Worm (Caenorhabditis elegans) whole organism, midembryonic: Measurements from ENCODE around the gene osta-2.
"Not testable (repeated sequence)": the region's sequence is repeated elsewhere in the genome, so short reads cannot be mapped to it uniquely, and the experiment has no call there.

ENCODE experiments used
- T22C8.4 ChIP-seq: fragments of 200-800 bp; sonication (Bioruptor generic); IDR thresholded peaks from 2 replicates; pipeline ENCODE4 v1.3.6; 2022; ENCODE audit warnings: missing genetic modification characterization, missing compliant biosample characterization
- cog-1 ChIP-seq: sonication (generic microtip); optimal IDR thresholded peaks from 2 replicates; lab custom pipeline; 2016; ENCODE audit warnings: missing genetic modification characterization, missing compliant biosample characterization
- flt-1 ChIP-seq: fragments of 200-800 bp; sonication (Bioruptor generic); IDR thresholded peaks from 2 replicates; pipeline ENCODE4 v1.3.6; 2022; ENCODE audit warnings: missing genetic modification characterization, missing compliant biosample characterization
- klf-2 ChIP-seq: fragments of 200-800 bp; sonication (Bioruptor generic); conservative IDR thresholded peaks from 2 replicates; pipeline ENCODE4 v1.3.6; 2022; ENCODE audit warnings: missing genetic modification reagents, missing genetic modification characterization, missing compliant biosample characterization
- med-1 ChIP-seq: sonication (generic microtip); optimal IDR thresholded peaks from 2 replicates; lab custom pipeline; 2017; ENCODE audit warnings: missing genetic modification characterization, mild to moderate bottlenecking, missing compliant biosample characterization, antibody characterized with exemption, missing genetic modification reagents; ENCODE audit not compliant: insufficient read depth
- ref-1 ChIP-seq: fragments of 200-800 bp; sonication (Bioruptor generic); conservative IDR thresholded peaks from 2 replicates; pipeline ENCODE4 v1.3.6; 2022; ENCODE audit warnings: missing genetic modification reagents, missing genetic modification characterization, missing compliant biosample characterization
- tab-1 ChIP-seq: fragments of 200-800 bp; sonication (Bioruptor generic); IDR thresholded peaks from 2 replicates; pipeline ENCODE4 v1.3.6; 2022; ENCODE audit warnings: missing genetic modification characterization, missing compliant biosample characterization
- ztf-23 ChIP-seq: fragments of 200-800 bp; sonication (Bioruptor generic); IDR thresholded peaks from 2 replicates; pipeline ENCODE4 v1.3.6; 2022; ENCODE audit warnings: missing genetic modification reagents, missing genetic modification characterization, missing compliant biosample characterization
- ztf-29 ChIP-seq: fragments of 200-800 bp; sonication (Bioruptor generic); IDR thresholded peaks from 2 replicates; pipeline ENCODE4 v1.3.6; 2022; ENCODE audit warnings: missing genetic modification reagents, missing genetic modification characterization, missing compliant biosample characterization

Gene osta-2

ce11 chrII:5742767-5743166 lies 35.3 kb downstream of the osta-2 start:
- no peak for TF ChIP-seq cog-1 (tag; lab: Kevin White, UChicago)
- no peak for TF ChIP-seq med-1 (GFP tag; lab: Kevin White, UChicago)
- no peak for TF ChIP-seq tab-1 (GFP tag; lab: Robert Waterston, UW)
- TF ChIP-seq T22C8.4 (GFP tag; lab: Robert Waterston, UW): no peak
- no peak for TF ChIP-seq klf-2
- TF ChIP-seq ztf-23: no peak
- TF ChIP-seq flt-1 (GFP tag; lab: Robert Waterston, UW): no peak
- TF ChIP-seq ztf-29 (GFP tag; lab: Robert Waterston, UW): no peak
- no peak for TF ChIP-seq ref-1 (GFP tag; lab: Robert Waterston, UW)

- no peak for TF ChIP-seq T22C8.4 (GFP tag; lab: Robert Waterston, UW)
Measured at ce11 chrII:5744342-5744741, 36.9 kb downstream of the osta-2 start.

ce11 chrII:5745088-5745487 lies 37.6 kb downstream of the osta-2 start, which contains the start of gene F10C1.9:
Gene F10C1.9, minus strand, starts transcription at chrII:5745284.
- no peak for TF ChIP-seq ztf-29 (GFP tag; lab: Robert Waterston, UW)
- no peak for TF ChIP-seq klf-2
- TF ChIP-seq med-1 (GFP tag; lab: Kevin White, UChicago): no peak
- no peak for TF ChIP-seq flt-1 (GFP tag; lab: Robert Waterston, UW)
- no peak for TF ChIP-seq ztf-23
- TF ChIP-seq tab-1 (GFP tag; lab: Robert Waterston, UW): no peak
- TF ChIP-seq T22C8.4 (GFP tag; lab: Robert Waterston, UW): no peak
- no peak for TF ChIP-seq cog-1 (tag; lab: Kevin White, UChicago)
- no peak for TF ChIP-seq ref-1 (GFP tag; lab: Robert Waterston, UW)

- no peak for TF ChIP-seq klf-2
- TF ChIP-seq T22C8.4 (GFP tag; lab: Robert Waterston, UW): no peak
- TF ChIP-seq ref-1 (GFP tag; lab: Robert Waterston, UW): no peak
- no peak for TF ChIP-seq tab-1 (GFP tag; lab: Robert Waterston, UW)
- no peak for TF ChIP-seq cog-1 (tag; lab: Kevin White, UChicago)
- no peak for TF ChIP-seq ztf-29 (GFP tag; lab: Robert Waterston, UW)
Measured at ce11 chrII:5747312-5747711, 39.8 kb downstream of the osta-2 start.

- TF ChIP-seq cog-1 (tag; lab: Kevin White, UChicago) (no peak), flt-1 (GFP tag; lab: Robert Waterston, UW) (no peak), ref-1 (GFP tag; lab: Robert Waterston, UW) (no peak), tab-1 (GFP tag; lab: Robert Waterston, UW) (no peak), ztf-23 (no peak), ztf-29 (GFP tag; lab: Robert Waterston, UW) (no peak), T22C8.4 (GFP tag; lab: Robert Waterston, UW) (no peak), med-1 (GFP tag; lab: Kevin White, UChicago) (no peak), klf-2 (no peak)
Measured at ce11 chrII:5748395-5748794, 40.9 kb downstream of the osta-2 start.

ce11 chrII:5749733-5750238 lies 42.3 kb downstream of the osta-2 start, which contains the start of gene ifb-2:
Gene ifb-2, plus strand, starts transcription at chrII:5750188.
- TF ChIP-seq T22C8.4 (GFP tag; lab: Robert Waterston, UW): no peak
- TF ChIP-seq cog-1 (tag; lab: Kevin White, UChicago): no peak
- no peak for TF ChIP-seq flt-1 (GFP tag; lab: Robert Waterston, UW)
- no peak for TF ChIP-seq ref-1 (GFP tag; lab: Robert Waterston, UW)
- TF ChIP-seq tab-1 (GFP tag; lab: Robert Waterston, UW): no peak
- TF ChIP-seq klf-2: no peak
- no peak for TF ChIP-seq ztf-23
- TF ChIP-seq ztf-29 (GFP tag; lab: Robert Waterston, UW): no peak
- no peak for TF ChIP-seq med-1 (GFP tag; lab: Kevin White, UChicago)

- TF ChIP-seq klf-2 (no peak), ztf-23 (no peak), cog-1 (tag; lab: Kevin White, UChicago) (no peak), med-1 (GFP tag; lab: Kevin White, UChicago) (no peak), tab-1 (GFP tag; lab: Robert Waterston, UW) (no peak), flt-1 (GFP tag; lab: Robert Waterston, UW) (no peak), ztf-29 (GFP tag; lab: Robert Waterston, UW) (no peak), T22C8.4 (GFP tag; lab: Robert Waterston, UW) (no peak), ref-1 (GFP tag; lab: Robert Waterston, UW) (no peak)
Measured at ce11 chrII:5751353-5751752, 43.9 kb downstream of the osta-2 start.

ce11 chrII:5754168-5754567 lies 46.7 kb downstream of the osta-2 start, which contains the start of gene F10C1.8:
Gene F10C1.8, plus strand, starts transcription at chrII:5754468.
- TF ChIP-seq ztf-29 (GFP tag; lab: Robert Waterston, UW) (no peak), cog-1 (tag; lab: Kevin White, UChicago) (no peak), tab-1 (GFP tag; lab: Robert Waterston, UW) (no peak), med-1 (GFP tag; lab: Kevin White, UChicago) (no peak), ref-1 (GFP tag; lab: Robert Waterston, UW) (no peak), ztf-23 (no peak), flt-1 (GFP tag; lab: Robert Waterston, UW) (no peak)

- not testable (repeated sequence) for TF ChIP-seq tab-1, ztf-29, T22C8.4 (GFP tag; lab: Robert Waterston, UW)
Measured at ce11 chrII:5757656-5758055, 50.2 kb downstream of the osta-2 start, which contains the start of the genes F10C1.3 and F10C1.23. Gene F10C1.3, minus strand, starts transcription at chrII:5757756. Gene F10C1.23, plus strand, starts transcription at chrII:5758040.
